Worm (Caenorhabditis elegans): ENCODE data around the gene trm-1.

DNA sequence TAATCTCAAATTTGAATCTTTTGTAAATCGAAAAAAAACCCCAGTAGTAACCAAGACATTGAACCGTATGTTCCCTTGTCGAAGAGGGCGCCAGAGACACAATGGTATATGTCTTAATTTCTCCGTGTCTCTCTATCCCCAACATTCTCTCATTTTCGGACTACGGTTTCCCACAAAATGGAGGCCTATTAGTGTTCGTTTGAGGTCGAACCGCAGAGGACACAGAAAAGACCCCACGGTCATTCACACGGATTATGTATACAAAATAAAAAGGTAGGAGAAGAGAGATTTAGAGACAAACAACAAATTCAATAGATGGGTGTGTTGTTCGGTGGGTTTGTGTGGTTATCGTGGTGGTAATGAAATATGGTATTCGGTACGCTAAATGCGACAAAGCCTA, 34.4 kb downstream of the trm-1 start:
- TF ChIP-seq med-1 (GFP tag; optimal IDR thresholded peaks at IDR 0.05; ENCODE audit: insufficient read depth), result no peak
- no peak for TF ChIP-seq ztf-29 (GFP tag; IDR thresholded peaks at IDR 0.05)
